Fruit fly (Drosophila melanogaster) whole organism, embryonic: ENCODE measurements around the gene CG33282.
A peak's percentile ranks its signal among the peaks of the same experiment; 100 is the strongest.

Experiments used
- Adf1 ChIP-seq: fragments of 200-800 bp; sonication (Bioruptor generic); IDR thresholded peaks from 2 replicates; pipeline ENCODE4 v1.3.6; 2022; ENCODE audit warnings: missing biosample characterization, missing genetic modification characterization
- BtbVII ChIP-seq: fragments of 200-800 bp; sonication (Bioruptor generic); optimal IDR thresholded peaks from 3 replicates; lab custom pipeline; 2017; ENCODE audit warnings: missing biosample characterization, mild to moderate bottlenecking, missing genetic modification characterization
- C15 ChIP-seq: fragments of 200-800 bp; sonication (Bioruptor generic); IDR thresholded peaks from 3 replicates; pipeline ENCODE4 v1.3.6; 2022; ENCODE audit warnings: missing biosample characterization, missing genetic modification characterization
- CG10147 ChIP-seq: fragments of 200-800 bp; sonication (Bioruptor generic); optimal IDR thresholded peaks from 2 replicates; lab custom pipeline; 2019; ENCODE audit warnings: missing biosample characterization, mild to moderate bottlenecking, missing genetic modification characterization, moderate library complexity
- CG10462 ChIP-seq: fragments of 200-800 bp; sonication (Bioruptor generic); optimal IDR thresholded peaks from 2 replicates; lab custom pipeline; 2016; ENCODE audit warnings: missing biosample characterization, missing genetic modification characterization
- CG11247 ChIP-seq: fragments of 200-800 bp; sonication (Bioruptor generic); IDR thresholded peaks from 2 replicates; pipeline ENCODE4 v1.3.6; 2022; ENCODE audit warnings: missing biosample characterization, missing genetic modification characterization
- CG11695 ChIP-seq: fragments of 200-800 bp; sonication (Bioruptor generic); IDR thresholded peaks from 3 replicates; pipeline ENCODE4 v1.3.6; 2022; ENCODE audit warnings: missing biosample characterization, missing genetic modification characterization
- CG11696 ChIP-seq: fragments of 200-800 bp; sonication (Bioruptor generic); IDR thresholded peaks from 2 replicates; pipeline ENCODE4 v1.3.6; 2022; ENCODE audit warnings: missing biosample characterization, missing genetic modification characterization
- CG12071 ChIP-seq: fragments of 200-800 bp; sonication (Bioruptor generic); optimal IDR thresholded peaks from 3 replicates; lab custom pipeline; 2018; ENCODE audit warnings: missing biosample characterization, mild to moderate bottlenecking, missing genetic modification characterization
- CG13123 ChIP-seq: fragments of 200-800 bp; sonication (Bioruptor generic); optimal IDR thresholded peaks from 2 replicates; lab custom pipeline; 2016; ENCODE audit warnings: missing biosample characterization, missing genetic modification characterization
- CG13287 ChIP-seq: fragments of 200-800 bp; sonication (Bioruptor generic); IDR thresholded peaks from 2 replicates; pipeline ENCODE4 v1.3.6; 2022; ENCODE audit warnings: missing biosample characterization, missing genetic modification characterization; ENCODE audit not compliant: partially characterized antibody
- CG16779 ChIP-seq: fragments of 200-800 bp; sonication (Bioruptor generic); IDR thresholded peaks from 2 replicates; pipeline ENCODE4 v1.3.6; 2022; ENCODE audit warnings: missing biosample characterization, missing genetic modification characterization
- CG16815 ChIP-seq: fragments of 200-800 bp; sonication (Bioruptor generic); optimal IDR thresholded peaks from 3 replicates; lab custom pipeline; 2017; ENCODE audit warnings: missing biosample characterization, mild to moderate bottlenecking, missing genetic modification characterization
- CG18262 ChIP-seq: fragments of 200-800 bp; optimal IDR thresholded peaks from 3 replicates; lab custom pipeline; 2019; ENCODE audit warnings: missing biosample characterization, mild to moderate bottlenecking, missing genetic modification characterization, moderate library complexity
- CG2875 ChIP-seq: fragments of 200-800 bp; sonication (Bioruptor generic); optimal IDR thresholded peaks from 2 replicates; lab custom pipeline; 2017; ENCODE audit warnings: missing biosample characterization, mild to moderate bottlenecking, missing genetic modification characterization, missing genetic modification reagents
- CG3065 ChIP-seq: fragments of 200-800 bp; sonication (Bioruptor generic); optimal IDR thresholded peaks from 2 replicates; lab custom pipeline; 2016; ENCODE audit warnings: missing biosample characterization, missing genetic modification characterization
- CG32767 ChIP-seq: fragments of 200-800 bp; sonication (Bioruptor generic); IDR thresholded peaks from 2 replicates; pipeline ENCODE4 v1.3.6; 2022; ENCODE audit warnings: missing biosample characterization, missing genetic modification characterization
- CG4820 ChIP-seq: fragments of 200-800 bp; sonication (Bioruptor generic); optimal IDR thresholded peaks from 3 replicates; lab custom pipeline; 2016; ENCODE audit warnings: missing biosample characterization, missing genetic modification characterization
- CG5953 ChIP-seq: fragments of 200-800 bp; sonication (Bioruptor generic); IDR thresholded peaks from 2 replicates; pipeline ENCODE4 v1.3.6; 2022; ENCODE audit warnings: missing biosample characterization, missing genetic modification characterization
- CG6175 ChIP-seq: fragments of 200-800 bp; sonication (Bioruptor generic); IDR thresholded peaks from 3 replicates; pipeline ENCODE4 v1.3.6; 2022; ENCODE audit warnings: missing biosample characterization, missing genetic modification characterization
- CG6765 ChIP-seq: fragments of 200-800 bp; sonication (Bioruptor generic); optimal IDR thresholded peaks from 3 replicates; lab custom pipeline; 2017; ENCODE audit warnings: missing biosample characterization, mild to moderate bottlenecking, missing genetic modification characterization
- CG6813 ChIP-seq: fragments of 200-800 bp; sonication (Bioruptor generic); optimal IDR thresholded peaks from 2 replicates; lab custom pipeline; 2017; ENCODE audit warnings: missing biosample characterization, missing genetic modification characterization, mild to moderate bottlenecking, moderate library complexity, missing genetic modification reagents
- CG7963 ChIP-seq: fragments of 200-800 bp; sonication (Bioruptor generic); IDR thresholded peaks from 3 replicates; pipeline ENCODE4 v1.3.6; 2022; ENCODE audit warnings: missing biosample characterization, missing genetic modification characterization; ENCODE audit not compliant: partially characterized antibody
- CG8089 ChIP-seq: fragments of 200-800 bp; sonication (Bioruptor generic); optimal IDR thresholded peaks from 3 replicates; lab custom pipeline; 2016; ENCODE audit warnings: missing biosample characterization, missing genetic modification characterization
- CG8924 ChIP-seq: fragments of 200-800 bp; optimal IDR thresholded peaks from 3 replicates; lab custom pipeline; 2019; ENCODE audit warnings: missing biosample characterization, mild to moderate bottlenecking, missing genetic modification characterization, moderate library complexity
- CG9609 ChIP-seq: fragments of 200-800 bp; sonication (Bioruptor generic); optimal IDR thresholded peaks from 3 replicates; lab custom pipeline; 2016; ENCODE audit warnings: missing biosample characterization, missing genetic modification characterization
- E2f1 ChIP-seq: fragments of 200-800 bp; sonication (Bioruptor generic); IDR thresholded peaks from 2 replicates; pipeline ENCODE4 v1.3.6; 2022; ENCODE audit warnings: missing biosample characterization, missing genetic modification characterization
- Elba2 ChIP-seq: fragments of 200-800 bp; sonication (Bioruptor generic); optimal IDR thresholded peaks from 3 replicates; lab custom pipeline; 2016; ENCODE audit warnings: missing biosample characterization, missing genetic modification characterization
- Ets97D ChIP-seq: fragments of 200-800 bp; sonication (Bioruptor generic); optimal IDR thresholded peaks from 3 replicates; lab custom pipeline; 2016; ENCODE audit warnings: missing biosample characterization, missing genetic modification characterization
- Kr ChIP-seq: fragments of 200-800 bp; sonication (Bioruptor generic); optimal IDR thresholded peaks from 2 replicates; lab custom pipeline; 2017; ENCODE audit warnings: missing biosample characterization, mild to moderate bottlenecking, missing genetic modification characterization
- MBD-R2 ChIP-seq: fragments of 200-800 bp; sonication (Bioruptor generic); IDR thresholded peaks from 2 replicates; pipeline ENCODE4 v1.3.6; 2022; ENCODE audit warnings: missing biosample characterization, missing genetic modification characterization
- MESR4 ChIP-seq: fragments of 200-800 bp; sonication (Bioruptor generic); optimal IDR thresholded peaks from 2 replicates; lab custom pipeline; 2018; ENCODE audit warnings: missing biosample characterization, mild to moderate bottlenecking, missing genetic modification characterization, moderate library complexity
- Scr ChIP-seq: fragments of 200-800 bp; sonication (Bioruptor generic); IDR thresholded peaks from 2 replicates; pipeline ENCODE4 v1.3.6; 2022; ENCODE audit warnings: missing biosample characterization, missing genetic modification characterization; ENCODE audit not compliant: partially characterized antibody
- Ssrp ChIP-seq: fragments of 200-800 bp; sonication (Bioruptor generic); optimal IDR thresholded peaks from 2 replicates; lab custom pipeline; 2018; ENCODE audit warnings: missing biosample characterization, mild to moderate bottlenecking, missing genetic modification characterization, moderate library complexity
- amos ChIP-seq: fragments of 200-800 bp; sonication (Bioruptor generic); IDR thresholded peaks from 2 replicates; pipeline ENCODE4 v1.3.6; 2022; ENCODE audit warnings: missing biosample characterization, missing genetic modification characterization; ENCODE audit not compliant: partially characterized antibody
- ato ChIP-seq: fragments of 200-800 bp; sonication (Bioruptor generic); IDR thresholded peaks from 2 replicates; pipeline ENCODE4 v1.3.6; 2022; ENCODE audit warnings: missing biosample characterization, missing genetic modification characterization; ENCODE audit not compliant: partially characterized antibody
- bowl ChIP-seq: fragments of 200-800 bp; sonication (Bioruptor generic); IDR thresholded peaks from 2 replicates; pipeline ENCODE4 v1.3.6; 2022; ENCODE audit warnings: missing biosample characterization, missing genetic modification characterization
- cato ChIP-seq: fragments of 200-800 bp; sonication (Bioruptor generic); optimal IDR thresholded peaks from 2 replicates; lab custom pipeline; 2016; ENCODE audit warnings: missing biosample characterization, missing genetic modification characterization, borderline replicate concordance
- dmrt99B ChIP-seq: fragments of 200-800 bp; sonication (Bioruptor generic); optimal IDR thresholded peaks from 2 replicates; lab custom pipeline; 2018; ENCODE audit warnings: missing biosample characterization, mild to moderate bottlenecking, missing genetic modification characterization, moderate library complexity
- fru ChIP-seq: fragments of >200 bp; optimal IDR thresholded peaks from 2 replicates; lab custom pipeline; 2017
- gce ChIP-seq: fragments of 200-800 bp; sonication (Bioruptor generic); IDR thresholded peaks from 3 replicates; pipeline ENCODE4 v1.3.6; 2022; ENCODE audit warnings: missing biosample characterization, missing genetic modification characterization
- grau ChIP-seq: fragments of 200-800 bp; optimal IDR thresholded peaks from 3 replicates; lab custom pipeline; 2019; ENCODE audit warnings: missing biosample characterization, mild to moderate bottlenecking, missing genetic modification characterization, moderate library complexity
- lab ChIP-seq: fragments of 200-800 bp; sonication (Bioruptor generic); optimal IDR thresholded peaks from 3 replicates; lab custom pipeline; 2017; ENCODE audit warnings: missing biosample characterization, missing genetic modification characterization, mild to moderate bottlenecking, moderate library complexity, missing genetic modification reagents
- luna ChIP-seq: fragments of 200-800 bp; sonication (Bioruptor generic); optimal IDR thresholded peaks from 2 replicates; lab custom pipeline; 2016; ENCODE audit warnings: missing biosample characterization, missing genetic modification characterization
- pb ChIP-seq: fragments of 200-800 bp; sonication (Bioruptor generic); optimal IDR thresholded peaks from 3 replicates; lab custom pipeline; 2016; ENCODE audit warnings: missing biosample characterization, missing genetic modification characterization
- peb ChIP-seq: fragments of 200-800 bp; sonication (Bioruptor generic); IDR thresholded peaks from 2 replicates; pipeline ENCODE4 v1.3.6; 2022; ENCODE audit warnings: missing biosample characterization, missing genetic modification characterization
- prd ChIP-seq, 3 experiments: fragments of >200 bp in 2 of 3; fragments of 200-800 bp in 1 of 3; sonication (Bioruptor generic) in 1 of 3; optimal IDR thresholded peaks in 2 of 3; IDR thresholded peaks in 1 of 3; 2 replicates in 2 of 3; 3 replicates in 1 of 3; pipeline versions ENCODE4 v1.3.6 to Lab custom; 2017 to 2022; ENCODE audit warnings: missing biosample characterization in 1 of 3, missing genetic modification characterization in 1 of 3
- sna ChIP-seq: fragments of 200-800 bp; sonication (Bioruptor generic); IDR thresholded peaks from 2 replicates; pipeline ENCODE4 v1.3.6; 2022; ENCODE audit warnings: missing biosample characterization, missing genetic modification characterization; ENCODE audit not compliant: partially characterized antibody
- stc ChIP-seq: fragments of 200-800 bp; sonication (Bioruptor generic); IDR thresholded peaks from 2 replicates; pipeline ENCODE4 v1.3.6; 2022; ENCODE audit warnings: missing biosample characterization, missing genetic modification characterization

The CG33282 gene

dm6 chr2L:3338566-3339215, 11.0 kb downstream of the CG33282 start (continued):
- TF ChIP-seq amos (GFP tag; lab: Robert Waterston, UW): no peak
- TF ChIP-seq stc (GFP tag; lab: Robert Waterston, UW): peak; percentile 77
- TF ChIP-seq peb (GFP tag; lab: Robert Waterston, UW): peak; percentile 80
- TF ChIP-seq dmrt99B: peak; percentile 81
- no peak for TF ChIP-seq C15 (GFP tag; lab: Robert Waterston, UW)
- no peak for TF ChIP-seq CG11696 (GFP tag; lab: Robert Waterston, UW)
- TF ChIP-seq prd (optimal IDR thresholded peaks at IDR 0.05; lab: Kevin White, UChicago): no peak
- TF ChIP-seq prd (GFP tag; IDR thresholded peaks at IDR 0.05; lab: Robert Waterston, UW): peak; percentile 89
- TF ChIP-seq CG8089 (GFP tag; lab: Kevin White, UChicago): peak; percentile 90
- peak; percentile 74 for TF ChIP-seq pb (GFP tag; lab: Kevin White, UChicago)
- TF ChIP-seq CG7963 (GFP tag; lab: Robert Waterston, UW): no peak
- no peak for TF ChIP-seq fru (lab: Kevin White, UChicago)
- peak; percentile 68; the same call in 1 of the 3 replicates for TF ChIP-seq gce (GFP tag; lab: Robert Waterston, UW)
- peak; percentile 87 for TF ChIP-seq CG9609
- TF ChIP-seq CG5953 (GFP tag; lab: Robert Waterston, UW): peak; percentile 67
- TF ChIP-seq lab (GFP tag; lab: Kevin White, UChicago): peak; percentile 67
- TF ChIP-seq Ssrp (tag; lab: Kevin White, UChicago): peak; percentile 78
- TF ChIP-seq Scr (GFP tag; lab: Robert Waterston, UW): no peak
- TF ChIP-seq sna: no peak
- peak; percentile 28 for TF ChIP-seq Ets97D
- peak; percentile 62 for TF ChIP-seq CG11247 (GFP tag; lab: Robert Waterston, UW)
- peak; percentile 39 for TF ChIP-seq CG13123 (GFP tag; lab: Kevin White, UChicago)
- TF ChIP-seq MBD-R2 (GFP tag; lab: Robert Waterston, UW): no peak
- TF ChIP-seq CG18262 (tag; lab: Kevin White, UChicago): peak; percentile 91
- TF ChIP-seq Adf1: no peak
- TF ChIP-seq CG8924 (tag; lab: Kevin White, UChicago): peak; percentile 85
- peak; percentile 70 for TF ChIP-seq E2f1
- peak; percentile 68 for TF ChIP-seq CG16815 (GFP tag; lab: Kevin White, UChicago)
- peak; percentile 81 for TF ChIP-seq cato
- TF ChIP-seq ato (GFP tag; lab: Robert Waterston, UW): no peak
- TF ChIP-seq MESR4 (GFP tag; lab: Kevin White, UChicago): peak; percentile 2
- no peak for TF ChIP-seq BtbVII (GFP tag; lab: Kevin White, UChicago)
- no peak for TF ChIP-seq Kr (GFP tag; lab: Kevin White, UChicago)
- no peak for TF ChIP-seq CG6175 (GFP tag; lab: Robert Waterston, UW)
- peak; percentile 85 for TF ChIP-seq CG4820 (GFP tag; lab: Kevin White, UChicago)
- no peak for TF ChIP-seq CG10147 (GFP tag; lab: Kevin White, UChicago)
- peak; percentile 85 for TF ChIP-seq CG2875 (GFP tag; lab: Kevin White, UChicago)
- TF ChIP-seq CG10462 (GFP tag; lab: Kevin White, UChicago): peak; percentile 72
- peak; percentile 63; the same call in 1 of the 2 replicates for TF ChIP-seq CG32767
- peak; percentile 43 for TF ChIP-seq CG6813 (GFP tag; lab: Kevin White, UChicago)
- TF ChIP-seq grau: no peak
- no peak for TF ChIP-seq bowl (GFP tag; lab: Robert Waterston, UW)
- no peak for TF ChIP-seq CG13287
- no peak for TF ChIP-seq luna (GFP tag; lab: Kevin White, UChicago)
- no peak for TF ChIP-seq CG6765 (GFP tag; lab: Kevin White, UChicago)
- TF ChIP-seq CG12071 (GFP tag; lab: Kevin White, UChicago): peak; percentile 38
- no peak for TF ChIP-seq CG16779
- TF ChIP-seq Elba2 (GFP tag; lab: Kevin White, UChicago): no peak
- TF ChIP-seq CG11695 (GFP tag; lab: Robert Waterston, UW): peak; percentile 57; the same call in 1 of the 3 replicates
- TF ChIP-seq CG3065 (GFP tag; lab: Kevin White, UChicago): peak; percentile 61
